Fruit fly (Drosophila melanogaster) whole organism, embryonic: ENCODE measurements around the gene TpnC25D.

ENCODE experiments used
- CG13894 ChIP-seq: fragments of 200-800 bp; sonication (Bioruptor generic); optimal IDR thresholded peaks from 3 replicates; lab custom pipeline; 2018; ENCODE audit warnings: missing biosample characterization, mild to moderate bottlenecking, missing genetic modification characterization, moderate library complexity
- CG8359 ChIP-seq: fragments of 200-800 bp; sonication (Bioruptor generic); optimal IDR thresholded peaks from 2 replicates; lab custom pipeline; 2017; ENCODE audit warnings: missing biosample characterization, mild to moderate bottlenecking, missing genetic modification characterization, borderline replicate concordance
- Chrac-16 ChIP-seq: fragments of 200-800 bp; sonication (Bioruptor generic); optimal IDR thresholded peaks from 3 replicates; lab custom pipeline; 2016; ENCODE audit warnings: missing biosample characterization, missing genetic modification characterization
- MESR4 ChIP-seq: fragments of 200-800 bp; sonication (Bioruptor generic); optimal IDR thresholded peaks from 2 replicates; lab custom pipeline; 2018; ENCODE audit warnings: missing biosample characterization, mild to moderate bottlenecking, missing genetic modification characterization, moderate library complexity
- Optix ChIP-seq: fragments of 200-800 bp; sonication (Bioruptor generic); IDR thresholded peaks from 3 replicates; pipeline ENCODE4 v1.3.6; 2022; ENCODE audit warnings: missing biosample characterization, missing genetic modification characterization
- Vsx1 ChIP-seq: fragments of 200-800 bp; sonication (Bioruptor generic); optimal IDR thresholded peaks from 2 replicates; lab custom pipeline; 2017; ENCODE audit warnings: missing biosample characterization, mild to moderate bottlenecking, missing genetic modification characterization, missing genetic modification reagents
- fru ChIP-seq: fragments of >200 bp; optimal IDR thresholded peaks from 2 replicates; lab custom pipeline; 2017
- pros ChIP-seq: fragments of 200-800 bp; sonication (Bioruptor generic); optimal IDR thresholded peaks from 3 replicates; lab custom pipeline; 2019; ENCODE audit warnings: missing biosample characterization, mild to moderate bottlenecking, missing genetic modification characterization, moderate library complexity

dm6 chr2L:5229735-5230347, 13.3 kb downstream of the TpnC25D start:
- TF ChIP-seq Vsx1 (GFP tag; lab: Kevin White, UChicago) (peak; percentile 20), MESR4 (GFP tag; lab: Kevin White, UChicago) (no peak), fru (lab: Kevin White, UChicago) (no peak), CG8359 (GFP tag; lab: Kevin White, UChicago) (no peak), Chrac-16 (GFP tag; lab: Kevin White, UChicago) (no peak), pros (GFP tag; lab: Kevin White, UChicago) (no peak), Optix (GFP tag; lab: Robert Waterston, UW) (no peak), CG13894 (tag; lab: Kevin White, UChicago) (peak; percentile 51)
